Fruit fly (Drosophila melanogaster) whole organism, embryonic: ENCODE measurements around the gene gce.

Experiments
- Asciz ChIP-seq: fragments of 200-800 bp; sonication (Bioruptor generic); optimal IDR thresholded peaks from 2 replicates; lab custom pipeline; 2017; ENCODE audit warnings: missing biosample characterization, mild to moderate bottlenecking, missing genetic modification characterization, missing genetic modification reagents
- Blimp-1 ChIP-seq: fragments of 200-800 bp; sonication (Bioruptor generic); optimal IDR thresholded peaks from 3 replicates; lab custom pipeline; 2018; ENCODE audit warnings: missing biosample characterization, missing genetic modification characterization, mild to moderate bottlenecking, moderate library complexity, missing genetic modification reagents
- CG11085 ChIP-seq: fragments of 200-800 bp; sonication (Bioruptor generic); IDR thresholded peaks from 2 replicates; pipeline ENCODE4 v1.3.6; 2022; ENCODE audit warnings: missing biosample characterization, missing genetic modification characterization
- CG11560 ChIP-seq: fragments of 200-800 bp; sonication (Bioruptor generic); IDR thresholded peaks from 3 replicates; pipeline ENCODE4 v1.3.6; 2022; ENCODE audit warnings: missing biosample characterization, missing genetic modification characterization
- CG12769 ChIP-seq: fragments of 200-800 bp; sonication (Bioruptor generic); optimal IDR thresholded peaks from 2 replicates; lab custom pipeline; 2019; ENCODE audit warnings: missing biosample characterization, mild to moderate bottlenecking, missing genetic modification characterization, moderate library complexity
- CG12942 ChIP-seq: fragments of 200-800 bp; sonication (Bioruptor generic); optimal IDR thresholded peaks from 3 replicates; lab custom pipeline; 2016; ENCODE audit warnings: missing biosample characterization, missing genetic modification characterization
- CG13424 ChIP-seq: fragments of 200-800 bp; sonication (Bioruptor generic); optimal IDR thresholded peaks from 2 replicates; lab custom pipeline; 2019; ENCODE audit warnings: missing biosample characterization, mild to moderate bottlenecking, missing genetic modification characterization, moderate library complexity
- CG14441 ChIP-seq: fragments of 200-800 bp; sonication (Bioruptor generic); IDR thresholded peaks from 2 replicates; pipeline ENCODE4 v1.3.6; 2022; ENCODE audit warnings: missing biosample characterization, missing genetic modification characterization
- CG14965 ChIP-seq: fragments of 200-800 bp; sonication (Bioruptor generic); optimal IDR thresholded peaks from 2 replicates; lab custom pipeline; 2016; ENCODE audit warnings: missing biosample characterization, missing genetic modification characterization, borderline replicate concordance
- CG15601 ChIP-seq: fragments of 200-800 bp; sonication (Bioruptor generic); optimal IDR thresholded peaks from 3 replicates; lab custom pipeline; 2019; ENCODE audit warnings: missing biosample characterization, mild to moderate bottlenecking, missing genetic modification characterization, moderate library complexity
- CG1647 ChIP-seq: fragments of 200-800 bp; sonication (Bioruptor generic); optimal IDR thresholded peaks from 3 replicates; lab custom pipeline; 2016; ENCODE audit warnings: missing biosample characterization, missing genetic modification characterization
- CG17359 ChIP-seq: fragments of 200-800 bp; sonication (Bioruptor generic); optimal IDR thresholded peaks from 3 replicates; lab custom pipeline; 2018; ENCODE audit warnings: missing biosample characterization, mild to moderate bottlenecking, missing genetic modification characterization, moderate library complexity
- CG18011 ChIP-seq: fragments of 200-800 bp; sonication (Bioruptor generic); optimal IDR thresholded peaks from 2 replicates; lab custom pipeline; 2017; ENCODE audit warnings: missing biosample characterization, missing genetic modification characterization, mild to moderate bottlenecking, moderate library complexity, missing genotype
- CG18262 ChIP-seq: fragments of 200-800 bp; optimal IDR thresholded peaks from 3 replicates; lab custom pipeline; 2019; ENCODE audit warnings: missing biosample characterization, mild to moderate bottlenecking, missing genetic modification characterization, moderate library complexity
- CG31441 ChIP-seq: fragments of 200-800 bp; sonication (Bioruptor generic); IDR thresholded peaks from 2 replicates; pipeline ENCODE4 v1.3.6; 2022; ENCODE audit warnings: missing biosample characterization, missing genetic modification characterization
- CG4328 ChIP-seq: fragments of 200-800 bp; sonication (Bioruptor generic); optimal IDR thresholded peaks from 3 replicates; lab custom pipeline; 2017; ENCODE audit warnings: missing biosample characterization, missing genetic modification reagents, missing genetic modification characterization
- CG43689 ChIP-seq: fragments of 200-800 bp; sonication (Bioruptor generic); IDR thresholded peaks from 2 replicates; pipeline ENCODE4 v1.3.6; 2022; ENCODE audit warnings: missing biosample characterization, missing genetic modification characterization
- CG6791 ChIP-seq: fragments of 200-800 bp; sonication (Bioruptor generic); IDR thresholded peaks from 3 replicates; pipeline ENCODE4 v1.3.6; 2022; ENCODE audit warnings: missing biosample characterization, missing genetic modification characterization; ENCODE audit not compliant: partially characterized antibody
- CG7987 ChIP-seq: fragments of 200-800 bp; sonication (Bioruptor generic); optimal IDR thresholded peaks from 2 replicates; lab custom pipeline; 2018; ENCODE audit warnings: missing biosample characterization, mild to moderate bottlenecking, missing genetic modification characterization, moderate library complexity
- CG9609 ChIP-seq: fragments of 200-800 bp; sonication (Bioruptor generic); optimal IDR thresholded peaks from 3 replicates; lab custom pipeline; 2016; ENCODE audit warnings: missing biosample characterization, missing genetic modification characterization
- D19B ChIP-seq: fragments of 200-800 bp; sonication (Bioruptor generic); optimal IDR thresholded peaks from 2 replicates; lab custom pipeline; 2017; ENCODE audit warnings: missing biosample characterization, mild to moderate bottlenecking, missing genetic modification characterization
- E2f1 ChIP-seq: fragments of 200-800 bp; sonication (Bioruptor generic); IDR thresholded peaks from 2 replicates; pipeline ENCODE4 v1.3.6; 2022; ENCODE audit warnings: missing biosample characterization, missing genetic modification characterization
- Ets65A ChIP-seq: fragments of 200-800 bp; sonication (Bioruptor generic); peaks from one replicate; lab custom pipeline; 2016; ENCODE audit warnings: missing biosample characterization, missing genetic modification characterization
- HmgD ChIP-seq: fragments of 200-800 bp; sonication (Bioruptor generic); optimal IDR thresholded peaks from 3 replicates; lab custom pipeline; 2016; ENCODE audit warnings: missing biosample characterization, missing genetic modification characterization
- HmgZ ChIP-seq: fragments of 200-800 bp; sonication (Bioruptor generic); optimal IDR thresholded peaks from 2 replicates; lab custom pipeline; 2018; ENCODE audit warnings: missing biosample characterization, mild to moderate bottlenecking, missing genetic modification characterization
- Lim3 ChIP-seq: fragments of 200-800 bp; sonication (Bioruptor generic); IDR thresholded peaks from 2 replicates; pipeline ENCODE4 v1.3.6; 2022; ENCODE audit warnings: missing biosample characterization, missing genetic modification characterization
- Max ChIP-seq: fragments of 200-800 bp; sonication (Bioruptor generic); optimal IDR thresholded peaks from 2 replicates; lab custom pipeline; 2016; ENCODE audit warnings: missing biosample characterization, mild to moderate bottlenecking, missing genetic modification characterization
- NC2α ChIP-seq: fragments of 200-800 bp; sonication (Bioruptor generic); optimal IDR thresholded peaks from 2 replicates; lab custom pipeline; 2016; ENCODE audit warnings: missing biosample characterization, missing genetic modification characterization
- NC2β ChIP-seq: fragments of 200-800 bp; sonication (Bioruptor generic); optimal IDR thresholded peaks from 2 replicates; lab custom pipeline; 2016; ENCODE audit warnings: missing biosample characterization, missing genetic modification characterization
- Oli ChIP-seq: fragments of 200-800 bp; sonication (Bioruptor generic); optimal IDR thresholded peaks from 2 replicates; lab custom pipeline; 2018; ENCODE audit warnings: missing biosample characterization, mild to moderate bottlenecking, missing genetic modification characterization, moderate library complexity
- Sin3A ChIP-seq: fragments of >200 bp; optimal IDR thresholded peaks from 2 replicates; lab custom pipeline; 2018
- Six4 ChIP-seq: fragments of 200-800 bp; sonication (Bioruptor generic); optimal IDR thresholded peaks from 2 replicates; lab custom pipeline; 2016; ENCODE audit warnings: missing biosample characterization, missing genetic modification characterization
- Taf1 ChIP-seq: fragments of 200-800 bp; sonication (Bioruptor generic); IDR thresholded peaks from 2 replicates; pipeline ENCODE4 v1.3.6; 2022; ENCODE audit warnings: missing biosample characterization, missing genetic modification characterization
- ase ChIP-seq: fragments of 200-800 bp; sonication (Bioruptor generic); IDR thresholded peaks from 3 replicates; pipeline ENCODE4 v1.3.6; 2022; ENCODE audit warnings: missing biosample characterization, missing genetic modification characterization
- corto ChIP-seq: fragments of 200-800 bp; sonication (Bioruptor generic); optimal IDR thresholded peaks from 2 replicates; lab custom pipeline; 2016; ENCODE audit warnings: missing biosample characterization, mild to moderate bottlenecking, missing genetic modification characterization, moderate library complexity
- dati ChIP-seq: fragments of 200-800 bp; sonication (Bioruptor generic); IDR thresholded peaks from 2 replicates; pipeline ENCODE4 v1.3.6; 2022; ENCODE audit warnings: missing biosample characterization, missing genetic modification characterization
- dmrt99B ChIP-seq: fragments of 200-800 bp; sonication (Bioruptor generic); optimal IDR thresholded peaks from 2 replicates; lab custom pipeline; 2018; ENCODE audit warnings: missing biosample characterization, mild to moderate bottlenecking, missing genetic modification characterization, moderate library complexity
- en ChIP-seq: fragments of 200-800 bp; sonication (Bioruptor generic); optimal IDR thresholded peaks from 2 replicates; lab custom pipeline; 2016; ENCODE audit warnings: missing biosample characterization, missing genetic modification characterization
- eyg ChIP-seq: fragments of 200-800 bp; sonication (Bioruptor generic); optimal IDR thresholded peaks from 3 replicates; lab custom pipeline; 2016; ENCODE audit warnings: missing biosample characterization, missing genetic modification characterization
- gt ChIP-seq: fragments of 200-800 bp; sonication (Bioruptor generic); IDR thresholded peaks from 2 replicates; pipeline ENCODE4 v1.3.6; 2022; ENCODE audit warnings: missing biosample characterization, missing genetic modification characterization
- jigr1 ChIP-seq: fragments of 200-800 bp; sonication (Bioruptor generic); IDR thresholded peaks from 3 replicates; pipeline ENCODE4 v1.3.6; 2022; ENCODE audit warnings: missing biosample characterization, missing genetic modification characterization
- pb ChIP-seq: fragments of 200-800 bp; sonication (Bioruptor generic); optimal IDR thresholded peaks from 3 replicates; lab custom pipeline; 2016; ENCODE audit warnings: missing biosample characterization, missing genetic modification characterization
- pfk ChIP-seq: fragments of 200-800 bp; sonication (Bioruptor generic); optimal IDR thresholded peaks from 2 replicates; lab custom pipeline; 2018; ENCODE audit warnings: missing biosample characterization, mild to moderate bottlenecking, missing genetic modification characterization, moderate library complexity
- pho ChIP-seq: fragments of 200-800 bp; sonication (Bioruptor generic); optimal IDR thresholded peaks from 2 replicates; lab custom pipeline; 2016; ENCODE audit warnings: missing biosample characterization, missing genetic modification characterization
- prd ChIP-seq, 3 experiments: fragments of >200 bp in 2 of 3; fragments of 200-800 bp in 1 of 3; sonication (Bioruptor generic) in 1 of 3; optimal IDR thresholded peaks in 2 of 3; IDR thresholded peaks in 1 of 3; 2 replicates in 2 of 3; 3 replicates in 1 of 3; pipeline versions ENCODE4 v1.3.6 to Lab custom; 2017 to 2022; ENCODE audit warnings: missing biosample characterization in 1 of 3, missing genetic modification characterization in 1 of 3
- pros ChIP-seq: fragments of 200-800 bp; sonication (Bioruptor generic); optimal IDR thresholded peaks from 3 replicates; lab custom pipeline; 2019; ENCODE audit warnings: missing biosample characterization, mild to moderate bottlenecking, missing genetic modification characterization, moderate library complexity
- scrt ChIP-seq: fragments of 200-800 bp; sonication (Bioruptor generic); optimal IDR thresholded peaks from 2 replicates; lab custom pipeline; 2018; ENCODE audit warnings: missing biosample characterization, mild to moderate bottlenecking, missing genetic modification characterization, moderate library complexity
- sima ChIP-seq: fragments of 200-800 bp; sonication (Bioruptor generic); optimal IDR thresholded peaks from 2 replicates; lab custom pipeline; 2016; ENCODE audit warnings: missing biosample characterization, missing genetic modification characterization
- tin ChIP-seq: fragments of 200-800 bp; sonication (Bioruptor generic); optimal IDR thresholded peaks from 3 replicates; lab custom pipeline; 2016; ENCODE audit warnings: missing biosample characterization, missing genetic modification characterization
- zf30C ChIP-seq: fragments of 200-800 bp; sonication (Bioruptor generic); optimal IDR thresholded peaks from 3 replicates; lab custom pipeline; 2018; ENCODE audit warnings: missing biosample characterization, mild to moderate bottlenecking, missing genetic modification characterization

gce gene

dm6 chrX:15333066-15333874, 35.7 kb downstream of the gce start, which contains the start of the genes CG9114 and HDAC6 (continued):
- TF ChIP-seq pb (peak; percentile 31), dmrt99B (tag; lab: Kevin White, UChicago) (no peak), CG14965 (no peak), NC2α (GFP tag; lab: Kevin White, UChicago) (no peak), en (GFP tag; lab: Kevin White, UChicago) (no peak), CG14441 (GFP tag; lab: Robert Waterston, UW) (no peak), CG12942 (no peak), CG7987 (no peak), sima (GFP tag; lab: Kevin White, UChicago) (no peak), CG17359 (tag; lab: Kevin White, UChicago) (peak; percentile 8), CG15601 (tag; lab: Kevin White, UChicago) (no peak), scrt (peak; percentile 87), Ets65A (GFP tag; lab: Kevin White, UChicago) (no peak), NC2β (GFP tag; lab: Kevin White, UChicago) (no peak), CG11085 (GFP tag; lab: Robert Waterston, UW) (no peak), CG18011 (no peak), CG12769 (peak; percentile 78), Max (GFP tag; lab: Kevin White, UChicago) (no peak), CG31441 (GFP tag; lab: Robert Waterston, UW) (0 out of 2 replicates have a peak, but pooled peaks have one; percentile 13), gt (no peak), pros (GFP tag; lab: Kevin White, UChicago) (peak; percentile 10), Lim3 (GFP tag; lab: Robert Waterston, UW) (no peak), CG4328 (GFP tag; lab: Kevin White, UChicago) (no peak), dati (GFP tag; lab: Robert Waterston, UW) (no peak), Six4 (GFP tag; lab: Kevin White, UChicago) (no peak), eyg (GFP tag; lab: Kevin White, UChicago) (no peak), tin (GFP tag; lab: Kevin White, UChicago) (no peak), pho (GFP tag; lab: Kevin White, UChicago) (no peak), Blimp-1 (GFP tag; lab: Kevin White, UChicago) (no peak), jigr1 (GFP tag; lab: Robert Waterston, UW) (no peak), Oli (tag; lab: Kevin White, UChicago) (no peak), HmgD (GFP tag; lab: Kevin White, UChicago) (peak; percentile 55), Asciz (GFP tag; lab: Kevin White, UChicago) (no peak), CG9609 (GFP tag; lab: Kevin White, UChicago) (no peak), zf30C (GFP tag; lab: Kevin White, UChicago) (no peak), corto (GFP tag; lab: Kevin White, UChicago) (no peak), ase (GFP tag; lab: Robert Waterston, UW) (0 out of 3 replicates have a peak, but pooled peaks have one; percentile 6), Sin3A (lab: Kevin White, UChicago) (peak; percentile 83), E2f1 (GFP tag; lab: Robert Waterston, UW) (peak; percentile 47; the same call in 1 of the 2 replicates), D19B (no peak), prd (optimal IDR thresholded peaks at IDR 0.05; lab: Kevin White, UChicago) (no peak), prd (GFP tag; IDR thresholded peaks at IDR 0.05; lab: Robert Waterston, UW) (no peak), CG18262 (tag; lab: Kevin White, UChicago) (no peak), CG6791 (GFP tag; lab: Robert Waterston, UW) (peak; percentile 78), HmgZ (tag; lab: Kevin White, UChicago) (no peak), Taf1 (GFP tag; lab: Robert Waterston, UW) (no peak), CG43689 (GFP tag; lab: Robert Waterston, UW) (no peak), CG13424 (tag; lab: Kevin White, UChicago) (no peak), CG1647 (no peak), CG11560 (tag; lab: Robert Waterston, UW) (no peak), pfk (no peak)
